Fruit fly (Drosophila melanogaster) whole organism, embryonic: Measurements from ENCODE around the gene armi.
A peak's percentile ranks its signal among the peaks of the same experiment; 100 is the strongest.

Experiments used
- CG10147 ChIP-seq: fragments of 200-800 bp; sonication (Bioruptor generic); optimal IDR thresholded peaks from 2 replicates; lab custom pipeline; 2019; ENCODE audit warnings: missing biosample characterization, mild to moderate bottlenecking, missing genetic modification characterization, moderate library complexity
- CG11504 ChIP-seq: fragments of 200-800 bp; sonication (Bioruptor generic); optimal IDR thresholded peaks from 3 replicates; lab custom pipeline; 2019; ENCODE audit warnings: missing biosample characterization, mild to moderate bottlenecking, missing genetic modification characterization, moderate library complexity
- CG11695 ChIP-seq: fragments of 200-800 bp; sonication (Bioruptor generic); IDR thresholded peaks from 3 replicates; pipeline ENCODE4 v1.3.6; 2022; ENCODE audit warnings: missing biosample characterization, missing genetic modification characterization
- CG13123 ChIP-seq: fragments of 200-800 bp; sonication (Bioruptor generic); optimal IDR thresholded peaks from 2 replicates; lab custom pipeline; 2016; ENCODE audit warnings: missing biosample characterization, missing genetic modification characterization
- CG13775 ChIP-seq: fragments of 200-800 bp; sonication (Bioruptor generic); optimal IDR thresholded peaks from 3 replicates; lab custom pipeline; 2017; ENCODE audit warnings: missing biosample characterization, mild to moderate bottlenecking, missing genetic modification characterization
- CG13894 ChIP-seq: fragments of 200-800 bp; sonication (Bioruptor generic); optimal IDR thresholded peaks from 3 replicates; lab custom pipeline; 2018; ENCODE audit warnings: missing biosample characterization, mild to moderate bottlenecking, missing genetic modification characterization, moderate library complexity
- CG15479 ChIP-seq: fragments of 200-800 bp; sonication (Bioruptor generic); optimal IDR thresholded peaks from 3 replicates; lab custom pipeline; 2019; ENCODE audit warnings: missing biosample characterization, mild to moderate bottlenecking, missing genetic modification characterization, moderate library complexity
- CG1647 ChIP-seq: fragments of 200-800 bp; sonication (Bioruptor generic); optimal IDR thresholded peaks from 3 replicates; lab custom pipeline; 2016; ENCODE audit warnings: missing biosample characterization, missing genetic modification characterization
- CG31388 ChIP-seq: fragments of 200-800 bp; sonication (Bioruptor generic); optimal IDR thresholded peaks from 2 replicates; lab custom pipeline; 2016; ENCODE audit warnings: missing biosample characterization, missing genetic modification characterization
- CG32767 ChIP-seq: fragments of 200-800 bp; sonication (Bioruptor generic); IDR thresholded peaks from 2 replicates; pipeline ENCODE4 v1.3.6; 2022; ENCODE audit warnings: missing biosample characterization, missing genetic modification characterization
- CG34422 ChIP-seq: fragments of 200-800 bp; sonication (Bioruptor generic); IDR thresholded peaks from 3 replicates; pipeline ENCODE4 v1.3.6; 2022; ENCODE audit warnings: missing biosample characterization, missing genetic modification characterization
- CG3838 ChIP-seq: fragments of 200-800 bp; sonication (Bioruptor generic); optimal IDR thresholded peaks from 3 replicates; lab custom pipeline; 2016; ENCODE audit warnings: missing biosample characterization, missing genetic modification characterization
- CG42726 ChIP-seq: fragments of 200-800 bp; sonication (Bioruptor generic); IDR thresholded peaks from 2 replicates; pipeline ENCODE4 v1.3.6; 2022; ENCODE audit warnings: missing biosample characterization, missing genetic modification characterization; ENCODE audit not compliant: partially characterized antibody
- CG4360 ChIP-seq: fragments of 200-800 bp; sonication (Bioruptor generic); IDR thresholded peaks from 2 replicates; pipeline ENCODE4 v1.3.6; 2022; ENCODE audit warnings: missing biosample characterization, missing genetic modification characterization
- CG6689 ChIP-seq: fragments of 200-800 bp; sonication (Bioruptor generic); IDR thresholded peaks from 2 replicates; pipeline ENCODE4 v1.3.6; 2022; ENCODE audit warnings: missing biosample characterization, missing genetic modification characterization
- CG7357 ChIP-seq: fragments of 200-800 bp; sonication (Bioruptor generic); IDR thresholded peaks from 3 replicates; pipeline ENCODE4 v1.3.6; 2022; ENCODE audit warnings: missing biosample characterization, missing genetic modification characterization
- CG8290 ChIP-seq, 3 experiments: fragments of 200-800 bp; sonication (Bioruptor generic); optimal IDR thresholded peaks; 2 replicates each; lab custom pipeline; 2016 to 2019; ENCODE audit warnings: missing biosample characterization in 3 of 3, missing genetic modification characterization in 3 of 3, mild to moderate bottlenecking in 2 of 3, moderate library complexity in 1 of 3
- D19A ChIP-seq: fragments of 200-800 bp; optimal IDR thresholded peaks from 3 replicates; lab custom pipeline; 2019; ENCODE audit warnings: missing biosample characterization, mild to moderate bottlenecking, missing genetic modification characterization, moderate library complexity
- E2f2 ChIP-seq: fragments of 200-800 bp; sonication (Bioruptor generic); IDR thresholded peaks from 2 replicates; pipeline ENCODE4 v1.3.6; 2022; ENCODE audit warnings: missing biosample characterization, missing genetic modification characterization
- Hand ChIP-seq: fragments of 200-800 bp; sonication (Bioruptor generic); optimal IDR thresholded peaks from 2 replicates; lab custom pipeline; 2017; ENCODE audit warnings: mild to moderate bottlenecking, missing biosample characterization, missing genetic modification reagents, missing genetic modification characterization
- MBD-R2 ChIP-seq: fragments of 200-800 bp; sonication (Bioruptor generic); IDR thresholded peaks from 2 replicates; pipeline ENCODE4 v1.3.6; 2022; ENCODE audit warnings: missing biosample characterization, missing genetic modification characterization
- Meics ChIP-seq: fragments of 200-800 bp; sonication (Bioruptor generic); optimal IDR thresholded peaks from 2 replicates; lab custom pipeline; 2017; ENCODE audit warnings: missing biosample characterization, mild to moderate bottlenecking, missing genetic modification characterization
- Rfx ChIP-seq: fragments of 200-800 bp; sonication (Bioruptor generic); IDR thresholded peaks from 2 replicates; pipeline ENCODE4 v1.3.6; 2022; ENCODE audit warnings: missing biosample characterization, missing genetic modification characterization
- amos ChIP-seq: fragments of 200-800 bp; sonication (Bioruptor generic); IDR thresholded peaks from 2 replicates; pipeline ENCODE4 v1.3.6; 2022; ENCODE audit warnings: missing biosample characterization, missing genetic modification characterization; ENCODE audit not compliant: partially characterized antibody
- ap ChIP-seq: fragments of 200-800 bp; sonication (Bioruptor generic); IDR thresholded peaks from 2 replicates; pipeline ENCODE4 v1.3.6; 2022; ENCODE audit warnings: missing biosample characterization, missing genetic modification characterization
- bab2 ChIP-seq: fragments of 200-800 bp; sonication (Bioruptor generic); optimal IDR thresholded peaks from 2 replicates; lab custom pipeline; 2016; ENCODE audit warnings: missing biosample characterization, missing genetic modification characterization
- chinmo ChIP-seq: fragments of 200-800 bp; sonication (Bioruptor generic); IDR thresholded peaks from 4 replicates; pipeline ENCODE4 v1.3.6; 2022; ENCODE audit warnings: missing biosample characterization, missing genetic modification characterization; ENCODE audit not compliant: partially characterized antibody
- chm ChIP-seq: fragments of 200-800 bp; sonication (Bioruptor generic); IDR thresholded peaks from 2 replicates; pipeline ENCODE4 v1.3.6; 2022; ENCODE audit warnings: missing biosample characterization, missing genetic modification characterization
- croc ChIP-seq: fragments of 200-800 bp; sonication (Bioruptor generic); conservative IDR thresholded peaks from 3 replicates; pipeline ENCODE4 v1.3.6; 2022; ENCODE audit warnings: missing biosample characterization, missing genetic modification characterization
- esg ChIP-seq: fragments of 200-800 bp; sonication (Bioruptor generic); conservative IDR thresholded peaks from 2 replicates; pipeline ENCODE4 v1.3.6; 2022; ENCODE audit warnings: missing biosample characterization, missing genetic modification characterization
- fd102C ChIP-seq: fragments of 200-800 bp; sonication (Bioruptor generic); optimal IDR thresholded peaks from 2 replicates; lab custom pipeline; 2018; ENCODE audit warnings: missing biosample characterization, mild to moderate bottlenecking, missing genetic modification characterization, moderate library complexity
- fd3F ChIP-seq: fragments of 200-800 bp; sonication (Bioruptor generic); optimal IDR thresholded peaks from 2 replicates; lab custom pipeline; 2018; ENCODE audit warnings: missing biosample characterization, mild to moderate bottlenecking, missing genetic modification characterization, moderate library complexity
- grn ChIP-seq: fragments of 200-800 bp; sonication (Bioruptor generic); optimal IDR thresholded peaks from 3 replicates; lab custom pipeline; 2017; ENCODE audit warnings: missing biosample characterization, missing genetic modification characterization
- jing ChIP-seq: fragments of 200-800 bp; sonication (Bioruptor generic); optimal IDR thresholded peaks from 2 replicates; lab custom pipeline; 2018; ENCODE audit warnings: missing biosample characterization, mild to moderate bottlenecking, missing genetic modification characterization
- lab ChIP-seq: fragments of 200-800 bp; sonication (Bioruptor generic); optimal IDR thresholded peaks from 3 replicates; lab custom pipeline; 2017; ENCODE audit warnings: missing biosample characterization, missing genetic modification characterization, mild to moderate bottlenecking, moderate library complexity, missing genetic modification reagents
- otp ChIP-seq: fragments of 200-800 bp; sonication (Bioruptor generic); IDR thresholded peaks from 3 replicates; pipeline ENCODE4, ENCODE4 v1.3.6; 2022; ENCODE audit warnings: missing biosample characterization, missing genetic modification characterization
- pnt ChIP-seq: fragments of 200-800 bp; sonication (Bioruptor generic); optimal IDR thresholded peaks from 3 replicates; lab custom pipeline; 2016; ENCODE audit warnings: missing biosample characterization, missing genetic modification characterization
- pum ChIP-seq: fragments of 200-800 bp; sonication (Bioruptor generic); optimal IDR thresholded peaks from 2 replicates; lab custom pipeline; 2016; ENCODE audit warnings: missing biosample characterization, missing genetic modification characterization
- sc ChIP-seq, 3 experiments: fragments of >200 bp in 2 of 3; fragments of 200-800 bp in 1 of 3; sonication (Bioruptor generic) in 1 of 3; optimal IDR thresholded peaks; 2 replicates in 2 of 3; 3 replicates in 1 of 3; lab custom pipeline; 2017; ENCODE audit warnings: mild to moderate bottlenecking in 1 of 3, missing biosample characterization in 1 of 3, missing genetic modification characterization in 1 of 3, missing genetic modification reagents in 1 of 3
- sens ChIP-seq: fragments of 200-800 bp; sonication (Bioruptor generic); peaks from one replicate; lab custom pipeline; 2016; ENCODE audit warnings: missing biosample characterization, missing genetic modification characterization
- slou ChIP-seq: fragments of 200-800 bp; sonication (Bioruptor generic); optimal IDR thresholded peaks from 3 replicates; lab custom pipeline; 2016; ENCODE audit warnings: missing biosample characterization, missing genetic modification characterization
- ssp ChIP-seq: fragments of 200-800 bp; sonication (Bioruptor generic); IDR thresholded peaks from 2 replicates; pipeline ENCODE4 v1.3.6; 2022; ENCODE audit warnings: missing biosample characterization, missing genetic modification characterization
- stwl ChIP-seq: fragments of 200-800 bp; sonication (Bioruptor generic); optimal IDR thresholded peaks from 3 replicates; lab custom pipeline; 2018; ENCODE audit warnings: missing biosample characterization, mild to moderate bottlenecking, missing genetic modification characterization, moderate library complexity
- tap ChIP-seq: fragments of 200-800 bp; optimal IDR thresholded peaks from 3 replicates; lab custom pipeline; 2019; ENCODE audit warnings: missing biosample characterization, mild to moderate bottlenecking, missing genetic modification characterization, moderate library complexity
- tin ChIP-seq: fragments of 200-800 bp; sonication (Bioruptor generic); optimal IDR thresholded peaks from 3 replicates; lab custom pipeline; 2016; ENCODE audit warnings: missing biosample characterization, missing genetic modification characterization
- tna ChIP-seq: fragments of 200-800 bp; sonication (Bioruptor generic); IDR thresholded peaks from 2 replicates; pipeline ENCODE4 v1.3.6; 2022; ENCODE audit warnings: missing biosample characterization, missing genetic modification characterization; ENCODE audit not compliant: partially characterized antibody
- ttk ChIP-seq: fragments of 200-800 bp; sonication (Bioruptor generic); IDR thresholded peaks from 2 replicates; pipeline ENCODE4 v2.1.2; 2022; ENCODE audit warnings: missing biosample characterization, missing genetic modification characterization
- vvl ChIP-seq: fragments of 200-800 bp; sonication (Bioruptor generic); IDR thresholded peaks from 2 replicates; pipeline ENCODE4 v1.3.6; 2022; ENCODE audit warnings: missing biosample characterization, missing genetic modification characterization
- yki ChIP-seq: fragments of >200 bp; optimal IDR thresholded peaks from 3 replicates; lab custom pipeline; 2018
- z ChIP-seq: fragments of 200-800 bp; sonication (Bioruptor generic); IDR thresholded peaks from 3 replicates; pipeline ENCODE4 v1.3.6; 2022; ENCODE audit warnings: missing biosample characterization, missing genetic modification characterization

armi gene

DNA sequence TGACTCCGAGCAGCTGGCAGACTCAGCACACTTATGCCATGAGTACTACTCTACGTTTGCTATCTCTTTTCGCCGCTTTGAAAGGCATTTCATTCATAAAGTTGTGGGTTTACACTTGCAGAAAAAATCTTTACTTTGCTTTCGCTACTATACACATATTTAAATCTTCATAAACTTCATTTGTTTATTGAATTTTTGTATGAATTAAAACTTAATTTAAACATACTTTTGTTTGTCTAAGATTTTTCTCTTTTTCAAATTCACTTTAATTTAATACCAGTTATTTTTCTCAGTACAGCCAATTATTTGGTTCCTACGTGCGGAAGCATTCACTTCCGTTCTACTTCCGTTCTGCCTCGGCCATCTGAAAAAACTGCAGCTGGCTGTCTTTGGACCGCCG lies 22.6 kb upstream of the armi start (continued):
- TF ChIP-seq stwl = peak; percentile 21
- 0 out of 2 replicates have a peak, but pooled peaks have one; percentile 35 for TF ChIP-seq ssp (GFP tag; lab: Robert Waterston, UW)
- peak; percentile 40; the same call in 1 of the 2 replicates for TF ChIP-seq Rfx
- TF ChIP-seq croc (GFP tag; lab: Robert Waterston, UW) = no peak; the same call in 2 of the 3 replicates
- TF ChIP-seq bab2 (GFP tag; lab: Kevin White, UChicago) = peak; percentile 30
- no peak for TF ChIP-seq CG13894 (tag; lab: Kevin White, UChicago)
- peak; percentile 65 for TF ChIP-seq CG13775 (GFP tag; lab: Kevin White, UChicago)
- TF ChIP-seq fd102C (GFP tag; lab: Kevin White, UChicago) = peak; percentile 52
- peak; percentile 97 for TF ChIP-seq sens (GFP tag; lab: Kevin White, UChicago)
- TF ChIP-seq tap (tag; lab: Kevin White, UChicago) = peak; percentile 59
- TF ChIP-seq fd3F (GFP tag; lab: Kevin White, UChicago) = peak; percentile 19
- TF ChIP-seq D19A = peak; percentile 72
- TF ChIP-seq sc (optimal IDR thresholded peaks at IDR 0.05; lab: Kevin White, UChicago) = no peak
- TF ChIP-seq sc (GFP tag; optimal IDR thresholded peaks at IDR 0.05; lab: Kevin White, UChicago) = peak; percentile 60
- TF ChIP-seq otp (GFP tag; lab: Robert Waterston, UW) = 0 out of 3 replicates have a peak, but pooled peaks have one; percentile 35
- TF ChIP-seq CG15479 = no peak
- TF ChIP-seq CG6689 (GFP tag; lab: Robert Waterston, UW) = peak; percentile 75
- TF ChIP-seq esg = peak; percentile 50; the same call in 1 of the 2 replicates
- TF ChIP-seq jing (GFP tag; lab: Kevin White, UChicago) = no peak
- peak; percentile 9 for TF ChIP-seq slou (GFP tag; lab: Kevin White, UChicago)
- peak; percentile 27 for TF ChIP-seq pnt (GFP tag; lab: Kevin White, UChicago)
- TF ChIP-seq amos (GFP tag; lab: Robert Waterston, UW) = no peak
- TF ChIP-seq chm (GFP tag; lab: Robert Waterston, UW) = peak; percentile 48; the same call in 1 of the 2 replicates
- peak; percentile 1 for TF ChIP-seq CG1647 (GFP tag; lab: Kevin White, UChicago)
- TF ChIP-seq CG13123 (GFP tag; lab: Kevin White, UChicago) = peak; percentile 7
- peak; percentile 40 for TF ChIP-seq Meics (GFP tag; lab: Kevin White, UChicago)
- peak; percentile 81 for TF ChIP-seq CG11504 (tag; lab: Kevin White, UChicago)
- TF ChIP-seq ttk = peak; percentile 54; the same call in 1 of the 2 replicates
- no peak for TF ChIP-seq tna (GFP tag; lab: Robert Waterston, UW)
- TF ChIP-seq CG7357 (GFP tag; lab: Robert Waterston, UW) = no peak
- peak; percentile 71; the same call in 1 of the 2 replicates for TF ChIP-seq vvl
- TF ChIP-seq z (GFP tag; lab: Robert Waterston, UW) = no peak
- no peak for TF ChIP-seq Hand (GFP tag; lab: Kevin White, UChicago)
- no peak for TF ChIP-seq CG3838 (GFP tag; lab: Kevin White, UChicago)
- peak; percentile 30; the same call in 1 of the 2 replicates for TF ChIP-seq CG32767
- peak; percentile 37 for TF ChIP-seq CG10147 (GFP tag; lab: Kevin White, UChicago)
- TF ChIP-seq CG8290 (GFP tag; optimal IDR thresholded peaks at IDR 0.05; lab: Kevin White, UChicago) = peak; percentile 43
- TF ChIP-seq CG8290 (tag; optimal IDR thresholded peaks at IDR 0.05; lab: Kevin White, UChicago) = no peak
- TF ChIP-seq CG31388 (GFP tag; lab: Kevin White, UChicago) = no peak
- no peak for TF ChIP-seq chinmo
- no peak for TF ChIP-seq CG34422
- no peak for TF ChIP-seq yki (lab: Kevin White, UChicago)
- peak; percentile 55 for TF ChIP-seq pum (GFP tag; lab: Kevin White, UChicago)
- peak; percentile 74 for TF ChIP-seq CG11695
- peak; percentile 34; the same call in 1 of the 2 replicates for TF ChIP-seq E2f2 (GFP tag; lab: Robert Waterston, UW)
- TF ChIP-seq lab (GFP tag; lab: Kevin White, UChicago) = peak; percentile 66
- TF ChIP-seq ap (GFP tag; lab: Robert Waterston, UW) = 0 out of 2 replicates have a peak, but pooled peaks have one; percentile 14
- TF ChIP-seq tin = peak; percentile 68
- TF ChIP-seq MBD-R2 (GFP tag; lab: Robert Waterston, UW) = peak; percentile 11; the same call in 1 of the 2 replicates
- TF ChIP-seq grn (GFP tag; lab: Kevin White, UChicago) = no peak
- TF ChIP-seq CG4360 (GFP tag; lab: Robert Waterston, UW) = no peak
- TF ChIP-seq CG42726 (GFP tag; lab: Robert Waterston, UW) = no peak
